Worm (Caenorhabditis elegans) whole organism, midembryonic: Measurements from ENCODE around the gene gsp-2.

Experiments
- cog-1 ChIP-seq: sonication (generic microtip); optimal IDR thresholded peaks from 2 replicates; lab custom pipeline; 2016; ENCODE audit warnings: missing genetic modification characterization, missing compliant biosample characterization
- flt-1 ChIP-seq: fragments of 200-800 bp; sonication (Bioruptor generic); IDR thresholded peaks from 2 replicates; pipeline ENCODE4 v1.3.6; 2022; ENCODE audit warnings: missing genetic modification characterization, missing compliant biosample characterization

DNA sequence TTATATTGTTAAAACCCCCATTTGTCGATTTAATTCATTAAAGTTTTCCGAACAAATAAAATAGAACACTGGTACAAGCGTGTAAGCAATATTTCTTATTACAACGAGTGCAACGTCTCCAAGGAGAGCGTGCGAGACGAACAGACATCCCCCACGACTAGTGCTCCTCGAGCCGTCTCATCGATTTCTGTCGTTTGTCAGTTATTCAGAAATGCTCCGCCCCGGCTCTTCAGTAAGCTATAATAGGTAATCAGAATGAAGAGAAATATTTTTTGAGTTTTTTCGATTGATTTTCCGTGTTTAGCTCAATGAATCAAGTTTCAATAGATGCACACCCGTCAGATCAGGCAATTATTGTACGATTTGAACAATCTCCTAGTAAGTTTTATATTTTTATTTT lies 2.3 kb downstream of the gsp-2 start, which contains the start of gene kap-1:
- TF ChIP-seq flt-1 (GFP tag; lab: Robert Waterston, UW) (no peak), cog-1 (tag; lab: Kevin White, UChicago) (no peak)
